Worm (Caenorhabditis elegans): Measurements from ENCODE around the gene mup-4.

Gene mup-4

DNA sequence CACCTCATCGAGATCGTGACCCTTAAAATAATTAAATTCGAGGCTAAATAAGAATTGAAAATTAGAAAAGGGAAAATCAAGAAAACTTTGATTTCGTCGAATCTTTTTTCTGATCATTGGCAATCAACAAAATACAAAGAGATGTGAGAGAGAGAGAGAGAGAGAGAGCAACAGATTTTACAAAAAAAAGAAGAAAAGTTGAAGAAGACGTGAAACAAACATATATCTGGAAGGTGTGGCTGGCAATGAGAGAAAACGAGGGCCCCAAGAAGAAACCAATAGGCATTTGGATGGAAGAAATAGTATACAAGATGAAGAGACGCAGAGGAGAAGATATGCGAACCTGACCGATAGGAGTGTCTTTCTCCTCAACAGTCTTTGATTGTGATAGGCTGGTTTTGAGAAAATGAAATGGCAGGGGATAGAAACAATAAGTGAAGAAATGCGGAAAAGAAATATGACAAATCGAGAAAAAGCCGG, at the start of gene mup-4:
Gene mup-4, minus strand, starts transcription at position 51 of the 480 bp plus-strand sequence.
- no peak for TF ChIP-seq ceh-28 (tag; optimal IDR thresholded peaks at IDR 0.05)
- TF ChIP-seq nfya-1 (tag; optimal IDR thresholded peaks at IDR 0.05; ENCODE audit: insufficient read depth): peak; percentile 50
- TF ChIP-seq fkh-10 (GFP tag; optimal IDR thresholded peaks at IDR 0.05): no peak
- no peak for TF ChIP-seq nhr-76 (tag; optimal IDR thresholded peaks at IDR 0.05)
- TF ChIP-seq eor-1 (tag; optimal IDR thresholded peaks at IDR 0.05): no peak
- peak; percentile 11 for TF ChIP-seq nhr-25 (tag; optimal IDR thresholded peaks at IDR 0.05)

DNA sequence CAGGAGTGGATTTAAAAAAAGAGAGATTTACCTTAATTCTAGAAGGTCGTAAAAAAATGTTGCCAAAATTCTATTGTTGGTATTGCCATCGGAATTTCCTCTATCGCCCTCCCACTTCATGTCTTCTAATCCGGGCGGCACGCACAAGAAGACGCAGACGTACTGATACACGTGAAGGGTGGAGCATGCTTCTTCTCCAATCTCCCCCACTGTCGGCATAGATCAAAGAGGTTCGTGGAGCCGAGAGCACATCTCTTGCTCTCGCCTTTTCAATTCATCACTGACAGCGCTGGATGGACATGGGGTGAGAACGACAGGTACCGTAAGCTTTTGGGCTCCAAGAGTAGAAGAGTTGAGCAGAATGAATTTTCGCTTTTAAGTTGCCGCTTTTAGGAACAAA, 47.7 kb upstream of the mup-4 start, which contains the start of gene lin-39:
Gene lin-39, minus strand, starts transcription at position 74 of the 400 bp plus-strand sequence.
- TF ChIP-seq R02D3.7 (tag; optimal IDR thresholded peaks at IDR 0.05): no peak
- no peak for TF ChIP-seq nhr-76 (tag; optimal IDR thresholded peaks at IDR 0.05)
- no peak for TF ChIP-seq nhr-11 (tag; optimal IDR thresholded peaks at IDR 0.05)
- peak; percentile 53 for TF ChIP-seq nfya-1 (tag; optimal IDR thresholded peaks at IDR 0.05; ENCODE audit: insufficient read depth)

DNA sequence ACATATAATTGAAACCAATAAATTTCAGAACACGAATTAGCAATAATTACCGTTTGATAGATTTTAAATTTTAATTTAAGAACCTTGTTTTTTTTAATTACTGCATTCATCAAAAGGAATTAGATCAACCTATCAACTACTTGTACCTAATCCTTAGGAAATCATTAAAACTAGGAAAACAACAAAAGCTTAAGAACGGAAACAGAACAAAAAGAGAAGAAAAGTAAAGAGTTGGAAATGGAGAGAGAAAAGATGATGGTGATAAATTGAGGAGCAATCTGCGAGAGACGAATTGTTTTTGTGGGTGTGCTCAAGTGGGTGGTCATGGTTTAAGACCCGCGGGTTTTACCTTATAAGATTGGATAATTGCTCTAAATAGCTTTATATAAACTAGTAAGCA, 46.4 kb upstream of the mup-4 start:
- no peak for TF ChIP-seq tbx-2 (tag; optimal IDR thresholded peaks at IDR 0.05)
- no peak for TF ChIP-seq ceh-82 (tag; optimal IDR thresholded peaks at IDR 0.05)
- no peak for TF ChIP-seq pha-4 (tag; optimal IDR thresholded peaks at IDR 0.05)
- TF ChIP-seq ceh-16 (tag; optimal IDR thresholded peaks at IDR 0.05): no peak
- TF ChIP-seq R02D3.7 (tag; optimal IDR thresholded peaks at IDR 0.05): no peak
- no peak for TF ChIP-seq nhr-43 (tag; optimal IDR thresholded peaks at IDR 0.05; ENCODE audit: poor library complexity, severe bottlenecking)
- no peak for TF ChIP-seq lsy-12 (tag; optimal IDR thresholded peaks at IDR 0.05)
- TF ChIP-seq nhr-23 (tag; optimal IDR thresholded peaks at IDR 0.05): no peak
- no peak for TF ChIP-seq nhr-25 (tag; optimal IDR thresholded peaks at IDR 0.05)
- no peak for TF ChIP-seq lin-39 (tag; optimal IDR thresholded peaks at IDR 0.05)
- no peak for TF ChIP-seq lin-15B (tag; optimal IDR thresholded peaks at IDR 0.05)

DNA sequence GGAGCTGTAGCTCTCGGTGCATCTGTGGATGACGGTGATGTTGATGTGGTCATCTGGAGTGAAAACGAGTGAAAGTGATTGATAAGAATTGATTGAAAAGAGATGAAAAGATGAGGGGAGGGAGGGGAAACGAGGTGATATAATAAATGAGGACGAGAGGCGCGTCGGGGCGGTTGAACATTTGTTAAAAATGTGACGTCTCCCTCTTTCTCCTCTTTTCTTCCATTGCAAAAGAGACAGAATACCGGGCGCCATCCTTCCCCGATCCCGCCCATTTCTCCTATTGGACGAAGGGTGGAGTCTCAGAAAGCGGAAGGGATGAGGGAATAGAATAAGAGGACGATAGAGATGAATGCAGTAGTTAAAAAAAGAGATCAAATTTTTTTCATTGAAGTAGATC, 45.7 kb upstream of the mup-4 start:
- TF ChIP-seq ZK546.5 (tag; optimal IDR thresholded peaks at IDR 0.05): no peak
- no peak for TF ChIP-seq lin-39 (tag; optimal IDR thresholded peaks at IDR 0.05)
- peak; percentile 47 for TF ChIP-seq nhr-25 (tag; optimal IDR thresholded peaks at IDR 0.05)
- no peak for TF ChIP-seq ceh-9 (tag; optimal IDR thresholded peaks at IDR 0.05)
- no peak for TF ChIP-seq jun-1 (tag; optimal IDR thresholded peaks at IDR 0.05)
- TF ChIP-seq nfya-1 (tag; optimal IDR thresholded peaks at IDR 0.05; ENCODE audit: insufficient read depth): peak; percentile 99
- TF ChIP-seq ceh-16 (tag; optimal IDR thresholded peaks at IDR 0.05): no peak
- TF ChIP-seq nhr-11 (tag; optimal IDR thresholded peaks at IDR 0.05): no peak
- no peak for TF ChIP-seq pqm-1 (tag; optimal IDR thresholded peaks at IDR 0.05)
- TF ChIP-seq unc-62 (GFP tag; optimal IDR thresholded peaks at IDR 0.05): peak; percentile 80
- no peak for TF ChIP-seq nhr-76 (tag; optimal IDR thresholded peaks at IDR 0.05)
- no peak for TF ChIP-seq ceh-82 (tag; optimal IDR thresholded peaks at IDR 0.05)
- no peak for TF ChIP-seq ztf-11 (tag; optimal IDR thresholded peaks at IDR 0.05)
- TF ChIP-seq ztf-4 (tag; optimal IDR thresholded peaks at IDR 0.05): no peak
- peak; percentile 51 for TF ChIP-seq elt-1 (tag; optimal IDR thresholded peaks at IDR 0.05)
- TF ChIP-seq skn-1 (tag; optimal IDR thresholded peaks at IDR 0.05): no peak
- peak; percentile 1 for TF ChIP-seq lsy-12 (tag; optimal IDR thresholded peaks at IDR 0.05)
- TF ChIP-seq ceh-28 (tag; optimal IDR thresholded peaks at IDR 0.05): peak; percentile 34
- no peak for TF ChIP-seq nhr-67 (tag; optimal IDR thresholded peaks at IDR 0.05)
- no peak for TF ChIP-seq fos-1 (tag; optimal IDR thresholded peaks at IDR 0.05)
- TF ChIP-seq pha-4 (tag; optimal IDR thresholded peaks at IDR 0.05): no peak
- no peak for TF ChIP-seq tbx-2 (tag; optimal IDR thresholded peaks at IDR 0.05)
- TF ChIP-seq nhr-237 (tag; optimal IDR thresholded peaks at IDR 0.05): no peak
- TF ChIP-seq hmg-11 (tag; optimal IDR thresholded peaks at IDR 0.05): no peak
- TF ChIP-seq nhr-77 (tag; optimal IDR thresholded peaks at IDR 0.05): no peak
- no peak for TF ChIP-seq nhr-23 (tag; optimal IDR thresholded peaks at IDR 0.05)
- TF ChIP-seq fkh-10 (GFP tag; optimal IDR thresholded peaks at IDR 0.05): no peak

DNA sequence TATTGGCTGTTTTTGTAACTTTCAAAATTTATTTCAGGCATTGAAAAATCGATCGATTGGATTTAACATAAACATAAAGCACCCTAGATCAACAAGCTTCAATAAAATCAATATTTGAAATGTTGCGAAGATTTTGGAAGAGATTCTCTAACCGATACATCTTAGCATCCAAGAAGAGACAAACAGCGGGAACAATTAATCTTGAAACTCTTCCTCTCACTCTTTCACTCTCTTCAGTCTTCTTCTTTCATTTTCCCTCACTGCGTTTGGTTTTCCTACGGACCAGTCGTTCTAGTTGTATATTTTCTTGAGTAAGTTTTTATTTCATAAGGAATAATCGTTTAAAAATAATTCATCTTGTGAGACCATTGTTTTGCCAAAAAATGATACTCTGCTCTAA, 44.1 kb upstream of the mup-4 start:
- TF ChIP-seq elt-3 (tag; optimal IDR thresholded peaks at IDR 0.05) (no peak), ceh-28 (tag; optimal IDR thresholded peaks at IDR 0.05) (peak; percentile 17)

DNA sequence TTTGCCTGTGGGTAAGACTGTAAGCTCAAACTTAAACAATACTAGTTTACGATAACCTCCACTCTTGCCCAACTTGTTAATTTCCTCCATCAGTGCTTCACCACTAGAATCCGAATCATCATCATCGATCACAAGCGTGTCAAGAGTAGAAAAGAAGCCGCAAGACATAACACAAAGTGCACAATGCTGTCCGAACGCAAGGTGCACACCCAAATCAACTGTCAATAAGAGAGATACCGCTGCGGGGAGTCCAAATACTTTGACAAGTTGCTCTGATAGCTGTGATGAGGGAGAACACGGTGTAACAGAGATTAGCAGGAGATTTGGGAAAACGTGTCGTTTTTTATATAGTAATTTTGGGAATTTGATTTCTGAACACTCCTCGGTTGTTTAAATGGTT, 42.5 kb upstream of the mup-4 start:
- TF ChIP-seq sea-2 (GFP tag; optimal IDR thresholded peaks at IDR 0.05) (no peak), tbx-2 (tag; optimal IDR thresholded peaks at IDR 0.05) (no peak), mml-1 (tag; optimal IDR thresholded peaks at IDR 0.05) (no peak), pqm-1 (tag; optimal IDR thresholded peaks at IDR 0.05) (no peak), nhr-25 (tag; optimal IDR thresholded peaks at IDR 0.05) (no peak), daf-12 (tag; optimal IDR thresholded peaks at IDR 0.05) (no peak), ztf-4 (tag; optimal IDR thresholded peaks at IDR 0.05) (no peak), pha-4 (tag; optimal IDR thresholded peaks at IDR 0.05) (no peak), lin-15B (tag; optimal IDR thresholded peaks at IDR 0.05) (no peak), fkh-2 (tag; optimal IDR thresholded peaks at IDR 0.05) (no peak), jun-1 (tag; optimal IDR thresholded peaks at IDR 0.05) (no peak), egl-27 (tag; optimal IDR thresholded peaks at IDR 0.05) (no peak), nfya-1 (tag; optimal IDR thresholded peaks at IDR 0.05; ENCODE audit: insufficient read depth) (no peak), ztf-11 (tag; optimal IDR thresholded peaks at IDR 0.05) (no peak)
